Fruit fly (Drosophila melanogaster) whole organism, embryonic: ENCODE results near the gene eEF1delta.

ENCODE experiments used
- Asciz ChIP-seq: fragments of 200-800 bp; sonication (Bioruptor generic); optimal IDR thresholded peaks from 2 replicates; lab custom pipeline; 2017; ENCODE audit warnings: missing biosample characterization, mild to moderate bottlenecking, missing genetic modification characterization, missing genetic modification reagents
- B-H2 ChIP-seq: fragments of 200-800 bp; sonication (Bioruptor generic); optimal IDR thresholded peaks from 2 replicates; lab custom pipeline; 2018; ENCODE audit warnings: missing biosample characterization, mild to moderate bottlenecking, missing genetic modification characterization
- BEAF-32 ChIP-seq: fragments of 200-800 bp; sonication (Bioruptor generic); optimal IDR thresholded peaks from 3 replicates; lab custom pipeline; 2017; ENCODE audit warnings: missing biosample characterization, missing genetic modification characterization, mild to moderate bottlenecking, moderate library complexity, missing genetic modification reagents
- Bgb ChIP-seq: fragments of 200-800 bp; sonication (Bioruptor generic); IDR thresholded peaks from 2 replicates; pipeline ENCODE4 v1.3.6; 2022; ENCODE audit warnings: missing biosample characterization, missing genetic modification characterization; ENCODE audit not compliant: partially characterized antibody
- CG10147 ChIP-seq: fragments of 200-800 bp; sonication (Bioruptor generic); optimal IDR thresholded peaks from 2 replicates; lab custom pipeline; 2019; ENCODE audit warnings: missing biosample characterization, mild to moderate bottlenecking, missing genetic modification characterization, moderate library complexity
- CG10267 ChIP-seq: fragments of 200-800 bp; sonication (Bioruptor generic); optimal IDR thresholded peaks from 2 replicates; lab custom pipeline; 2018; ENCODE audit warnings: missing biosample characterization, mild to moderate bottlenecking, missing genetic modification characterization, moderate library complexity
- CG10462 ChIP-seq: fragments of 200-800 bp; sonication (Bioruptor generic); optimal IDR thresholded peaks from 2 replicates; lab custom pipeline; 2016; ENCODE audit warnings: missing biosample characterization, missing genetic modification characterization
- CG11085 ChIP-seq: fragments of 200-800 bp; sonication (Bioruptor generic); IDR thresholded peaks from 2 replicates; pipeline ENCODE4 v1.3.6; 2022; ENCODE audit warnings: missing biosample characterization, missing genetic modification characterization
- CG11456 ChIP-seq: fragments of 200-800 bp; sonication (Bioruptor generic); IDR thresholded peaks from 3 replicates; pipeline ENCODE4 v1.3.6; 2022; ENCODE audit warnings: missing biosample characterization, missing genetic modification characterization
- CG12155 ChIP-seq: fragments of 200-800 bp; sonication (Bioruptor generic); optimal IDR thresholded peaks from 3 replicates; lab custom pipeline; 2016; ENCODE audit warnings: missing biosample characterization, missing genetic modification characterization
- CG12744 ChIP-seq: fragments of 200-800 bp; sonication (Bioruptor generic); optimal IDR thresholded peaks from 2 replicates; lab custom pipeline; 2016; ENCODE audit warnings: missing biosample characterization, missing genetic modification characterization
- CG14965 ChIP-seq: fragments of 200-800 bp; sonication (Bioruptor generic); optimal IDR thresholded peaks from 2 replicates; lab custom pipeline; 2016; ENCODE audit warnings: missing biosample characterization, missing genetic modification characterization, borderline replicate concordance
- CG16813 ChIP-seq: fragments of 200-800 bp; sonication (Bioruptor generic); IDR thresholded peaks from 3 replicates; pipeline ENCODE4 v1.3.6; 2022; ENCODE audit warnings: missing biosample characterization, missing genetic modification characterization; ENCODE audit not compliant: partially characterized antibody
- CG17829 ChIP-seq: fragments of 200-800 bp; optimal IDR thresholded peaks from 2 replicates; lab custom pipeline; 2019; ENCODE audit warnings: missing biosample characterization, mild to moderate bottlenecking, missing genetic modification characterization, moderate library complexity
- CG2116 ChIP-seq: fragments of 200-800 bp; sonication (Bioruptor generic); optimal IDR thresholded peaks from 3 replicates; lab custom pipeline; 2018; ENCODE audit warnings: missing biosample characterization, mild to moderate bottlenecking, missing genetic modification characterization
- CG32532 ChIP-seq: fragments of 200-800 bp; sonication (Bioruptor generic); IDR thresholded peaks from 2 replicates; pipeline ENCODE4 v1.3.6; 2022; ENCODE audit warnings: missing biosample characterization, missing genetic modification characterization
- CG34422 ChIP-seq: fragments of 200-800 bp; sonication (Bioruptor generic); IDR thresholded peaks from 3 replicates; pipeline ENCODE4 v1.3.6; 2022; ENCODE audit warnings: missing biosample characterization, missing genetic modification characterization
- CG3726 ChIP-seq: fragments of 200-800 bp; sonication (Bioruptor generic); IDR thresholded peaks from 3 replicates; pipeline ENCODE4, ENCODE4 v1.3.6; 2022; ENCODE audit warnings: missing biosample characterization, missing genetic modification characterization
- CG3995 ChIP-seq: fragments of 200-800 bp; sonication (Bioruptor generic); optimal IDR thresholded peaks from 3 replicates; lab custom pipeline; 2016; ENCODE audit warnings: missing biosample characterization, missing genetic modification characterization
- CG6175 ChIP-seq: fragments of 200-800 bp; sonication (Bioruptor generic); IDR thresholded peaks from 3 replicates; pipeline ENCODE4 v1.3.6; 2022; ENCODE audit warnings: missing biosample characterization, missing genetic modification characterization
- CG6813 ChIP-seq: fragments of 200-800 bp; sonication (Bioruptor generic); optimal IDR thresholded peaks from 2 replicates; lab custom pipeline; 2017; ENCODE audit warnings: missing biosample characterization, missing genetic modification characterization, mild to moderate bottlenecking, moderate library complexity, missing genetic modification reagents
- CG7271 ChIP-seq: fragments of 200-800 bp; sonication (Bioruptor generic); optimal IDR thresholded peaks from 2 replicates; lab custom pipeline; 2018; ENCODE audit warnings: missing biosample characterization, mild to moderate bottlenecking, missing genetic modification characterization, moderate library complexity
- CG8924 ChIP-seq: fragments of 200-800 bp; optimal IDR thresholded peaks from 3 replicates; lab custom pipeline; 2019; ENCODE audit warnings: missing biosample characterization, mild to moderate bottlenecking, missing genetic modification characterization, moderate library complexity
- CG9797 ChIP-seq: fragments of 200-800 bp; sonication (Bioruptor generic); optimal IDR thresholded peaks from 3 replicates; lab custom pipeline; 2018; ENCODE audit warnings: missing biosample characterization, mild to moderate bottlenecking, missing genetic modification characterization
- Dp ChIP-seq: fragments of 200-800 bp; sonication (Bioruptor generic); optimal IDR thresholded peaks from 2 replicates; lab custom pipeline; 2018; ENCODE audit warnings: missing biosample characterization, mild to moderate bottlenecking, missing genetic modification characterization, moderate library complexity
- Ets65A ChIP-seq: fragments of 200-800 bp; sonication (Bioruptor generic); peaks from one replicate; lab custom pipeline; 2016; ENCODE audit warnings: missing biosample characterization, missing genetic modification characterization
- HHEX ChIP-seq: fragments of 200-800 bp; sonication (Bioruptor generic); optimal IDR thresholded peaks from 3 replicates; lab custom pipeline; 2017; ENCODE audit warnings: missing biosample characterization, mild to moderate bottlenecking, missing genetic modification characterization, missing genetic modification reagents
- HLH3B ChIP-seq: fragments of 200-800 bp; sonication (Bioruptor generic); IDR thresholded peaks from 2 replicates; pipeline ENCODE4 v1.3.6; 2022; ENCODE audit warnings: missing biosample characterization, missing genetic modification characterization
- HLH4C ChIP-seq: fragments of 200-800 bp; sonication (Bioruptor generic); IDR thresholded peaks from 3 replicates; pipeline ENCODE4 v1.3.6; 2022; ENCODE audit warnings: missing biosample characterization, missing genetic modification characterization; ENCODE audit not compliant: partially characterized antibody
- HmgD ChIP-seq: fragments of 200-800 bp; sonication (Bioruptor generic); optimal IDR thresholded peaks from 3 replicates; lab custom pipeline; 2016; ENCODE audit warnings: missing biosample characterization, missing genetic modification characterization
- MESR4 ChIP-seq: fragments of 200-800 bp; sonication (Bioruptor generic); optimal IDR thresholded peaks from 2 replicates; lab custom pipeline; 2018; ENCODE audit warnings: missing biosample characterization, mild to moderate bottlenecking, missing genetic modification characterization, moderate library complexity
- Oli ChIP-seq: fragments of 200-800 bp; sonication (Bioruptor generic); optimal IDR thresholded peaks from 2 replicates; lab custom pipeline; 2018; ENCODE audit warnings: missing biosample characterization, mild to moderate bottlenecking, missing genetic modification characterization, moderate library complexity
- Opbp ChIP-seq: fragments of 200-800 bp; sonication (Bioruptor generic); IDR thresholded peaks from 3 replicates; pipeline ENCODE4 v1.3.6; 2022; ENCODE audit warnings: missing biosample characterization, missing genetic modification characterization; ENCODE audit not compliant: partially characterized antibody
- Ptx1 ChIP-seq: fragments of 200-800 bp; sonication (Bioruptor generic); IDR thresholded peaks from 2 replicates; pipeline ENCODE4 v1.3.6; 2022; ENCODE audit warnings: missing biosample characterization, missing genetic modification characterization
- Ravus ChIP-seq: fragments of 200-800 bp; sonication (Bioruptor generic); IDR thresholded peaks from 2 replicates; pipeline ENCODE4 v1.3.6; 2022; ENCODE audit warnings: missing biosample characterization, missing genetic modification characterization
- Sin3A ChIP-seq: fragments of >200 bp; optimal IDR thresholded peaks from 2 replicates; lab custom pipeline; 2018
- Sry-δ ChIP-seq: fragments of 200-800 bp; sonication (Bioruptor generic); optimal IDR thresholded peaks from 2 replicates; lab custom pipeline; 2016; ENCODE audit warnings: missing biosample characterization, missing genetic modification characterization
- Ssrp ChIP-seq: fragments of 200-800 bp; sonication (Bioruptor generic); optimal IDR thresholded peaks from 2 replicates; lab custom pipeline; 2018; ENCODE audit warnings: missing biosample characterization, mild to moderate bottlenecking, missing genetic modification characterization, moderate library complexity
- cas ChIP-seq: fragments of 200-800 bp; sonication (Bioruptor generic); IDR thresholded peaks from 2 replicates; pipeline ENCODE4 v1.3.6; 2022; ENCODE audit warnings: missing biosample characterization, missing genetic modification characterization
- croc ChIP-seq: fragments of 200-800 bp; sonication (Bioruptor generic); conservative IDR thresholded peaks from 3 replicates; pipeline ENCODE4 v1.3.6; 2022; ENCODE audit warnings: missing biosample characterization, missing genetic modification characterization
- ftz-f1 ChIP-seq: fragments of 200-800 bp; sonication (Bioruptor generic); optimal IDR thresholded peaks from 2 replicates; lab custom pipeline; 2016; ENCODE audit warnings: missing biosample characterization, missing genetic modification characterization
- fu2 ChIP-seq: fragments of 200-800 bp; sonication (Bioruptor generic); optimal IDR thresholded peaks from 2 replicates; lab custom pipeline; 2016; ENCODE audit warnings: missing biosample characterization, missing genetic modification characterization
- grn ChIP-seq: fragments of 200-800 bp; sonication (Bioruptor generic); optimal IDR thresholded peaks from 3 replicates; lab custom pipeline; 2017; ENCODE audit warnings: missing biosample characterization, missing genetic modification characterization
- ind ChIP-seq: fragments of 200-800 bp; sonication (Bioruptor generic); optimal IDR thresholded peaks from 3 replicates; lab custom pipeline; 2016; ENCODE audit warnings: missing biosample characterization, missing genetic modification characterization
- lab ChIP-seq: fragments of 200-800 bp; sonication (Bioruptor generic); optimal IDR thresholded peaks from 3 replicates; lab custom pipeline; 2017; ENCODE audit warnings: missing biosample characterization, missing genetic modification characterization, mild to moderate bottlenecking, moderate library complexity, missing genetic modification reagents
- onecut ChIP-seq: fragments of 200-800 bp; sonication (Bioruptor generic); IDR thresholded peaks from 2 replicates; pipeline ENCODE4 v1.3.6; 2022; ENCODE audit warnings: missing biosample characterization, missing genetic modification characterization
- psq ChIP-seq: fragments of 200-800 bp; sonication (Bioruptor generic); optimal IDR thresholded peaks from 2 replicates; lab custom pipeline; 2017; ENCODE audit warnings: missing biosample characterization, missing genetic modification characterization
- pum ChIP-seq: fragments of 200-800 bp; sonication (Bioruptor generic); optimal IDR thresholded peaks from 2 replicates; lab custom pipeline; 2016; ENCODE audit warnings: missing biosample characterization, missing genetic modification characterization
- row ChIP-seq: fragments of 200-800 bp; sonication (Bioruptor generic); IDR thresholded peaks from 3 replicates; pipeline ENCODE4 v1.3.6; 2022; ENCODE audit warnings: missing biosample characterization, missing genetic modification characterization
- tll ChIP-seq, 2 experiments: fragments of 200-800 bp in 1 of 2; fragments of >200 bp in 1 of 2; sonication (Bioruptor generic) in 1 of 2; optimal IDR thresholded peaks; 2 replicates each; lab custom pipeline; 2017 to 2019; ENCODE audit warnings: missing biosample characterization in 2 of 2, missing genetic modification characterization in 2 of 2, mild to moderate bottlenecking in 1 of 2, moderate library complexity in 1 of 2
- tna ChIP-seq: fragments of 200-800 bp; sonication (Bioruptor generic); IDR thresholded peaks from 2 replicates; pipeline ENCODE4 v1.3.6; 2022; ENCODE audit warnings: missing biosample characterization, missing genetic modification characterization; ENCODE audit not compliant: partially characterized antibody

The eEF1delta gene

DNA sequence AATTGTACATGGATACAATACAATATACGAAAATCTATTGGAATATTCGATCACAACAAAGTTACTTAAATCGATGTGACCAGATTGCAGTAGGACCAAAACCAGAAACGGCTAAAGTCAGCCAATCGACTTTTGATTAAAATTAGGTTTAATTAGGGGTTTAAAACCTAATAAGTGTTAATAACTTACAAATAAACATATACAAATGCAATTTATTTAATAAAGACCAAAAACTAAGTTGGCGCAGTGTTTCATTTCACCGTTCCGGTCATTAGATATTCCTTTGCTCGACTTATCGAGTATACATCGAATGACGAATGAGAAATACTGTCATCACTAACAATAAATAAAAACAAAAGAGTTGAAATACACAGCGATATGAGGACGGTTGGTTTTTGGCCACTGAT, 18.1 kb downstream of the eEF1delta start, which contains the start of the genes bsk and CG31717 (continued):
- TF ChIP-seq BEAF-32 (GFP tag; lab: Kevin White, UChicago) = peak; percentile 77
- TF ChIP-seq CG11085 (GFP tag; lab: Robert Waterston, UW) = no peak
- TF ChIP-seq Sry-δ (GFP tag; lab: Kevin White, UChicago) = peak; percentile 87
- TF ChIP-seq CG7271 (tag; lab: Kevin White, UChicago) = peak; percentile 14
- peak; percentile 34; the same call in 1 of the 2 replicates for TF ChIP-seq Bgb (GFP tag; lab: Robert Waterston, UW)
- peak; percentile 38 for TF ChIP-seq CG17829 (tag; lab: Kevin White, UChicago)
- TF ChIP-seq Oli (tag; lab: Kevin White, UChicago) = no peak
- TF ChIP-seq Ravus = no peak
- TF ChIP-seq Dp (GFP tag; lab: Kevin White, UChicago) = peak; percentile 21
- peak; percentile 31; the same call in 1 of the 2 replicates for TF ChIP-seq onecut
- no peak for TF ChIP-seq Ssrp (tag; lab: Kevin White, UChicago)
- no peak for TF ChIP-seq Opbp
- no peak for TF ChIP-seq CG32532 (GFP tag; lab: Robert Waterston, UW)
- no peak for TF ChIP-seq HLH3B
- TF ChIP-seq CG2116 (GFP tag; lab: Kevin White, UChicago) = peak; percentile 78
- no peak for TF ChIP-seq CG6813 (GFP tag; lab: Kevin White, UChicago)
- peak; percentile 65 for TF ChIP-seq row (GFP tag; lab: Robert Waterston, UW)
- no peak for TF ChIP-seq grn (GFP tag; lab: Kevin White, UChicago)
- TF ChIP-seq B-H2 = peak; percentile 5
- no peak for TF ChIP-seq tna (GFP tag; lab: Robert Waterston, UW)
- TF ChIP-seq CG12155 = no peak
- no peak for TF ChIP-seq lab (GFP tag; lab: Kevin White, UChicago)
- no peak for TF ChIP-seq CG12744 (GFP tag; lab: Kevin White, UChicago)
- TF ChIP-seq psq = no peak
- TF ChIP-seq cas (GFP tag; lab: Robert Waterston, UW) = no peak
- TF ChIP-seq Ets65A (GFP tag; lab: Kevin White, UChicago) = no peak
- peak; percentile 19 for TF ChIP-seq Sin3A
- TF ChIP-seq Asciz (GFP tag; lab: Kevin White, UChicago) = no peak
- peak; percentile 73 for TF ChIP-seq CG8924 (tag; lab: Kevin White, UChicago)
- no peak for TF ChIP-seq CG10462 (GFP tag; lab: Kevin White, UChicago)
- no peak for TF ChIP-seq croc
- no peak for TF ChIP-seq CG6175 (GFP tag; lab: Robert Waterston, UW)
- peak; percentile 62 for TF ChIP-seq CG3995
- no peak for TF ChIP-seq ftz-f1
- TF ChIP-seq pum (GFP tag; lab: Kevin White, UChicago) = no peak
- TF ChIP-seq HLH4C = peak; percentile 49; the same call in 1 of the 3 replicates
- TF ChIP-seq HHEX (GFP tag; lab: Kevin White, UChicago) = no peak
- no peak for TF ChIP-seq CG3726
- TF ChIP-seq tll (GFP tag; optimal IDR thresholded peaks at IDR 0.05; lab: Kevin White, UChicago) = peak in 1 of 2 experiments; percentile 53
- no peak for TF ChIP-seq fu2
- no peak for TF ChIP-seq CG11456 (GFP tag; lab: Robert Waterston, UW)
- TF ChIP-seq CG14965 (GFP tag; lab: Kevin White, UChicago) = no peak
- no peak for TF ChIP-seq HmgD (GFP tag; lab: Kevin White, UChicago)
- TF ChIP-seq CG10267 (tag; lab: Kevin White, UChicago) = peak; percentile 45
- peak; percentile 44; the same call in 1 of the 3 replicates for TF ChIP-seq CG16813 (GFP tag; lab: Robert Waterston, UW)
- no peak for TF ChIP-seq ind (GFP tag; lab: Kevin White, UChicago)
- no peak for TF ChIP-seq CG10147 (GFP tag; lab: Kevin White, UChicago)
- no peak for TF ChIP-seq CG34422 (GFP tag; lab: Robert Waterston, UW)
- no peak for TF ChIP-seq Ptx1
- peak; percentile 35 for TF ChIP-seq MESR4 (GFP tag; lab: Kevin White, UChicago)
- peak; percentile 73 for TF ChIP-seq CG9797 (GFP tag; lab: Kevin White, UChicago)
